Worm (Caenorhabditis elegans): ENCODE measurements around the gene srx-110.

DNA sequence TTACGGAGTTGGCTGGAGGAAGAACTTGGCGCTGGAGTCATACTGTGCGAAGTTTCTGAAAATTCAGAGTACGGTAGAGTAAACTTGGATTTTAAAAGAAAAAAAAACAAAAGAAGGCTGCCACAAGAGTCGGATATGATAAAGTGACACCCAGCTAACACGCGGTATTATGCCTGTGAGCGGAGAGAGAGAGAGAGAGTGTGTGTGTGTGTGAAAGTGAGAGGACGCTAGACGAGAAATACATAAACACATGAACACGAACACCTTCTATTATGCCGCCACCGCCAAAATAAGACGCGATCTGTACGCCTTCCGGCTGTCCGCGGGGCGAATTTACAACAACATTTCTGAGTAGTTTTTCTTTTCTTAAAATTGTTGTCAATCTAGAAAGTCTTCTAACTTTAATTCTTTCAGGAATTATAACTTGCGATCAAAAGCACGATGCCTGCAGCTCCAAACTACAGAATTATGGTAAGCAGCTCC is 27.6 kb downstream of the srx-110 start, which contains the start of gene F12E12.6:
- TF ChIP-seq bed-1 (GFP tag; IDR thresholded peaks at IDR 0.05) (no peak), ceh-91 (GFP tag; IDR thresholded peaks at IDR 0.05) (no peak), ztf-28 (GFP tag; IDR thresholded peaks at IDR 0.05) (no peak), unc-62 (GFP tag; optimal IDR thresholded peaks at IDR 0.05) (no peak)
